Worm (Caenorhabditis elegans): Measurements from ENCODE around the gene Y57G11C.1142.

Gene Y57G11C.1142

ce11 chrIV:14795918-14796488 lies 6.4 kb upstream of the Y57G11C.1142 start, which contains the start of gene coq-3 (continued):
- TF ChIP-seq nhr-90 (tag; optimal IDR thresholded peaks at IDR 0.05) (no peak), K12H6.12 (tag; optimal IDR thresholded peaks at IDR 0.05) (no peak), cebp-1 (GFP tag; IDR thresholded peaks at IDR 0.05) (no peak), cebp-1 (tag; optimal IDR thresholded peaks at IDR 0.05) (no peak), B0019.2 (GFP tag; conservative IDR thresholded peaks at IDR 0.05) (no peak), nhr-27 (tag; optimal IDR thresholded peaks at IDR 0.05) (peak; percentile 47), egl-18 (GFP tag; IDR thresholded peaks at IDR 0.05) (no peak), lag-1 (GFP tag; IDR thresholded peaks at IDR 0.05) (no peak), unc-62 (GFP tag; optimal IDR thresholded peaks at IDR 0.05) (no peak), ceh-40 (GFP tag; IDR thresholded peaks at IDR 0.05) (no peak), Y79H2A.3 (GFP tag; conservative IDR thresholded peaks at IDR 0.05) (no peak), hlh-12 (tag; optimal IDR thresholded peaks at IDR 0.05) (no peak), let-607 (tag; optimal IDR thresholded peaks at IDR 0.05) (peak in 1 of 2 experiments; percentile 9), aptf-3 (GFP tag; IDR thresholded peaks at IDR 0.05) (no peak), lin-54 (GFP tag; optimal IDR thresholded peaks at IDR 0.05) (no peak), mes-4 (tag; optimal IDR thresholded peaks at IDR 0.05) (no peak), K11D2.4 (GFP tag; IDR thresholded peaks at IDR 0.05) (no peak), zfh-2 (GFP tag; conservative IDR thresholded peaks at IDR 0.05) (no peak), ZK185.1 (tag; optimal IDR thresholded peaks at IDR 0.05; ENCODE audit: poor library complexity, severe bottlenecking) (no peak), dpff-1 (tag; optimal IDR thresholded peaks at IDR 0.05) (no peak), fkh-3 (tag; optimal IDR thresholded peaks at IDR 0.05) (no peak), snpc-1.3 (tag; optimal IDR thresholded peaks at IDR 0.05; ENCODE audit: insufficient read depth) (no peak), D2030.7 (GFP tag; IDR thresholded peaks at IDR 0.05) (no peak), nfya-2 (GFP tag; IDR thresholded peaks at IDR 0.05) (no peak), sptf-2 (GFP tag; optimal IDR thresholded peaks at IDR 0.05) (no peak), gei-17 (GFP tag; optimal IDR thresholded peaks at IDR 0.05) (no peak), sdz-38 (tag; optimal IDR thresholded peaks at IDR 0.05) (no peak), F49E8.2 (tag; optimal IDR thresholded peaks at IDR 0.05; ENCODE audit: insufficient read depth) (no peak), lir-1 (GFP tag; conservative IDR thresholded peaks at IDR 0.05) (no peak), hmg-1.2 (GFP tag; IDR thresholded peaks at IDR 0.05) (peak; percentile 4; the same call in 1 of the 2 replicates), C17E4.6 (GFP tag; IDR thresholded peaks at IDR 0.05) (no peak), nhr-120 (GFP tag; IDR thresholded peaks at IDR 0.05) (no peak), attf-6 (GFP tag; IDR thresholded peaks at IDR 0.05) (peak; percentile 71)

- TF ChIP-seq snpc-4 (GFP tag; optimal IDR thresholded peaks at IDR 0.05), result no peak
- TF ChIP-seq snpc-4 (tag; optimal IDR thresholded peaks at IDR 0.05), result peak in 3 of 4 experiments; percentile 33 to 67 (median 46)
- TF ChIP-seq zfh-2 (GFP tag; conservative IDR thresholded peaks at IDR 0.05), result peak; percentile 79
- peak; percentile 8 for TF ChIP-seq ztf-18 (tag; optimal IDR thresholded peaks at IDR 0.05)
- peak; percentile 19 for TF ChIP-seq attf-5 (GFP tag; optimal IDR thresholded peaks at IDR 0.05)
- TF ChIP-seq let-607 (tag; optimal IDR thresholded peaks at IDR 0.05), result no peak
- 0 out of 2 replicates have a peak, but pooled peaks have one; percentile 14 for TF ChIP-seq mcd-1 (GFP tag; IDR thresholded peaks at IDR 0.05)
- TF ChIP-seq die-1 (tag; optimal IDR thresholded peaks at IDR 0.05), result no peak
- 0 out of 2 replicates have a peak, but pooled peaks have one; percentile 10 for TF ChIP-seq cebp-1 (GFP tag; IDR thresholded peaks at IDR 0.05)
- TF ChIP-seq cebp-1 (tag; optimal IDR thresholded peaks at IDR 0.05), result peak; percentile 65
- TF ChIP-seq F33H1.4 (GFP tag; IDR thresholded peaks at IDR 0.05), result peak; percentile 73
- TF ChIP-seq F52B5.7 (tag; optimal IDR thresholded peaks at IDR 0.05), result no peak
- 0 out of 2 replicates have a peak, but pooled peaks have one; percentile 39 for TF ChIP-seq egrh-3 (GFP tag; IDR thresholded peaks at IDR 0.05)
These were observed 5.1 kb upstream of the Y57G11C.1142 start, which contains the start of the genes Y57G11C.1147 and nuo-3 for ce11 chrIV:14797354-14797753. Gene Y57G11C.1147, minus strand, starts transcription at chrIV:14797514. Gene nuo-3, minus strand, starts transcription at chrIV:14797544.
